Worm (Caenorhabditis elegans) whole organism, L2 larva: ENCODE measurements around the gene str-10.

Experiments used
- F13H6.1 ChIP-seq: sonication (generic microtip); optimal IDR thresholded peaks from 2 replicates; lab custom pipeline; 2016; ENCODE audit warnings: missing genetic modification characterization, missing compliant biosample characterization
- R02D3.7 ChIP-seq: fragments of 150-350 bp; optimal IDR thresholded peaks from 2 replicates; lab custom pipeline; 2014; ENCODE audit warnings: missing biosample characterization, missing genetic modification characterization
- Y55F3AM.14 ChIP-seq: fragments of 200-800 bp; sonication (Bioruptor generic); optimal IDR thresholded peaks from 2 replicates; lab custom pipeline; 2018; ENCODE audit warnings: mild to moderate bottlenecking, missing genetic modification characterization, missing compliant biosample characterization
- ZK546.5 ChIP-seq: sonication (generic microtip); optimal IDR thresholded peaks from 2 replicates; lab custom pipeline; 2017; ENCODE audit warnings: missing biosample characterization, missing genetic modification characterization
- alr-1 ChIP-seq: fragments of 150-350 bp; optimal IDR thresholded peaks from 2 replicates; lab custom pipeline; 2014; ENCODE audit warnings: missing biosample characterization, missing genetic modification characterization
- aly-2 ChIP-seq: fragments of 150-350 bp; optimal IDR thresholded peaks from 2 replicates; lab custom pipeline; 2014; ENCODE audit warnings: missing biosample characterization, missing genetic modification characterization
- blmp-1 ChIP-seq: sonication (generic microtip); optimal IDR thresholded peaks from 2 replicates; lab custom pipeline; 2017; ENCODE audit warnings: missing genetic modification characterization, mild to moderate bottlenecking, missing compliant biosample characterization, antibody characterized with exemption, moderate library complexity; ENCODE audit not compliant: insufficient read depth
- ceh-16 ChIP-seq: fragments of 150-350 bp; optimal IDR thresholded peaks from 2 replicates; lab custom pipeline; 2014; ENCODE audit warnings: missing biosample characterization, missing genetic modification characterization
- ceh-82 ChIP-seq: fragments of 150-350 bp; optimal IDR thresholded peaks from 2 replicates; lab custom pipeline; 2014; ENCODE audit warnings: missing biosample characterization, missing genetic modification characterization
- crh-2 ChIP-seq: sonication (generic microtip); optimal IDR thresholded peaks from 2 replicates; lab custom pipeline; 2017; ENCODE audit warnings: missing biosample characterization, missing genetic modification characterization
- dmd-4 ChIP-seq: sonication (generic microtip); optimal IDR thresholded peaks from 2 replicates; lab custom pipeline; 2017; ENCODE audit warnings: missing biosample characterization, missing genetic modification characterization
- egl-27 ChIP-seq: sonication (generic microtip); optimal IDR thresholded peaks from 3 replicates; lab custom pipeline; 2017; ENCODE audit warnings: missing biosample characterization, missing genetic modification reagents, missing genetic modification characterization
- elt-1 ChIP-seq: fragments of 150-350 bp; optimal IDR thresholded peaks from 2 replicates; lab custom pipeline; 2014; ENCODE audit warnings: missing biosample characterization, missing genetic modification characterization
- elt-3 ChIP-seq: sonication (generic microtip); optimal IDR thresholded peaks from 2 replicates; lab custom pipeline; 2017; ENCODE audit warnings: missing biosample characterization, missing genetic modification characterization
- fos-1 ChIP-seq: fragments of 150-350 bp; optimal IDR thresholded peaks from 2 replicates; lab custom pipeline; 2014; ENCODE audit warnings: missing biosample characterization, missing genetic modification characterization
- gmeb-1 ChIP-seq: fragments of 150-350 bp; optimal IDR thresholded peaks from 2 replicates; lab custom pipeline; 2014; ENCODE audit warnings: missing biosample characterization, missing genetic modification characterization
- lin-11 ChIP-seq: fragments of 150-350 bp; sonication (generic microtip); optimal IDR thresholded peaks from 2 replicates; lab custom pipeline; 2014; ENCODE audit warnings: missing biosample characterization, missing genetic modification characterization, inconsistent platforms, mixed read lengths
- lin-13 ChIP-seq: fragments of 150-350 bp; optimal IDR thresholded peaks from 2 replicates; lab custom pipeline; 2014; ENCODE audit warnings: missing biosample characterization, missing genetic modification reagents, missing genetic modification characterization
- lin-39 ChIP-seq: fragments of 150-350 bp; optimal IDR thresholded peaks from 2 replicates; lab custom pipeline; 2014; ENCODE audit warnings: missing biosample characterization, missing genetic modification reagents, missing genetic modification characterization
- lsy-2 ChIP-seq, 2 experiments: fragments of 150-350 bp in 1 of 2; sonication (generic microtip) in 1 of 2; optimal IDR thresholded peaks; 2 replicates each; lab custom pipeline; 2014 to 2017; ENCODE audit warnings: missing biosample characterization in 2 of 2, missing genetic modification characterization in 2 of 2
- mab-5 ChIP-seq: fragments of 150-350 bp; optimal IDR thresholded peaks from 2 replicates; lab custom pipeline; 2014; ENCODE audit warnings: missing biosample characterization, missing genetic modification characterization
- mbf-1 ChIP-seq: sonication (generic microtip); optimal IDR thresholded peaks from 2 replicates; lab custom pipeline; 2017; ENCODE audit warnings: missing biosample characterization, missing genetic modification characterization
- mdl-1 ChIP-seq, 2 experiments: fragments of 150-350 bp in 1 of 2; sonication (generic microtip) in 1 of 2; optimal IDR thresholded peaks; 2 replicates each; lab custom pipeline; 2017; ENCODE audit warnings: missing biosample characterization in 2 of 2, missing genetic modification characterization in 2 of 2
- nhr-10 ChIP-seq: sonication (generic microtip); optimal IDR thresholded peaks from 2 replicates; lab custom pipeline; 2017; ENCODE audit warnings: missing biosample characterization, missing genetic modification characterization
- nhr-11 ChIP-seq: fragments of 150-350 bp; optimal IDR thresholded peaks from 2 replicates; lab custom pipeline; 2014; ENCODE audit warnings: missing biosample characterization, missing genetic modification characterization
- nhr-12 ChIP-seq: fragments of 150-350 bp; optimal IDR thresholded peaks from 2 replicates; lab custom pipeline; 2014; ENCODE audit warnings: missing biosample characterization, missing genetic modification characterization
- nhr-129 ChIP-seq: fragments of 150-350 bp; optimal IDR thresholded peaks from 2 replicates; lab custom pipeline; 2014; ENCODE audit warnings: missing biosample characterization, missing genetic modification characterization
- nhr-21 ChIP-seq: fragments of 150-350 bp; optimal IDR thresholded peaks from 2 replicates; lab custom pipeline; 2014; ENCODE audit warnings: missing biosample characterization, missing genetic modification characterization
- nhr-23 ChIP-seq: fragments of 150-350 bp; optimal IDR thresholded peaks from 2 replicates; lab custom pipeline; 2014; ENCODE audit warnings: missing biosample characterization, missing genetic modification reagents, missing genetic modification characterization
- nhr-237 ChIP-seq: fragments of 150-350 bp; optimal IDR thresholded peaks from 2 replicates; lab custom pipeline; 2014; ENCODE audit warnings: missing biosample characterization, missing genetic modification characterization
- nhr-25 ChIP-seq: fragments of 150-350 bp; sonication (generic microtip); optimal IDR thresholded peaks from 3 replicates; lab custom pipeline; 2014; ENCODE audit warnings: missing biosample characterization, missing genetic modification characterization
- nhr-6 ChIP-seq: fragments of 150-350 bp; optimal IDR thresholded peaks from 2 replicates; lab custom pipeline; 2014; ENCODE audit warnings: missing biosample characterization, missing genetic modification characterization
- nhr-77 ChIP-seq: fragments of 150-350 bp; optimal IDR thresholded peaks from 2 replicates; lab custom pipeline; 2014; ENCODE audit warnings: missing biosample characterization, missing genetic modification characterization
- sem-4 ChIP-seq: fragments of 150-350 bp; optimal IDR thresholded peaks from 2 replicates; lab custom pipeline; 2014; ENCODE audit warnings: missing biosample characterization, missing genetic modification reagents, missing genetic modification characterization
- skn-1 ChIP-seq: sonication (generic microtip); optimal IDR thresholded peaks from 2 replicates; lab custom pipeline; 2017; ENCODE audit warnings: missing biosample characterization, missing genetic modification characterization
- sma-3 ChIP-seq: sonication (generic microtip); optimal IDR thresholded peaks from 2 replicates; lab custom pipeline; 2016; ENCODE audit warnings: missing genetic modification reagents, missing genetic modification characterization, missing compliant biosample characterization
- sma-9 ChIP-seq, 2 experiments: fragments of 150-350 bp in 1 of 2; sonication (generic microtip) in 1 of 2; optimal IDR thresholded peaks; 2 replicates each; lab custom pipeline; 2014 to 2016; ENCODE audit warnings: missing genetic modification characterization in 2 of 2, mild to moderate bottlenecking in 1 of 2, missing biosample characterization in 1 of 2, missing compliant biosample characterization in 1 of 2, missing genetic modification reagents in 1 of 2, moderate library complexity in 1 of 2
- snpc-4 ChIP-seq: fragments of 150-350 bp; optimal IDR thresholded peaks from 2 replicates; lab custom pipeline; 2014; ENCODE audit warnings: missing biosample characterization, missing genetic modification characterization
- unc-39 ChIP-seq: fragments of 150-350 bp; optimal IDR thresholded peaks from 2 replicates; lab custom pipeline; 2014; ENCODE audit warnings: missing biosample characterization, missing genetic modification characterization
- unc-55 ChIP-seq: fragments of 150-350 bp; sonication (generic microtip); optimal IDR thresholded peaks from 3 replicates; lab custom pipeline; 2014; ENCODE audit warnings: missing biosample characterization, missing genetic modification reagents, missing genetic modification characterization
- unc-62 ChIP-seq: fragments of 150-350 bp; optimal IDR thresholded peaks from 2 replicates; lab custom pipeline; 2014; ENCODE audit warnings: missing biosample characterization, missing genetic modification reagents, missing genetic modification characterization
- ztf-1 ChIP-seq: fragments of 200-800 bp; sonication (Bioruptor generic); conservative IDR thresholded peaks from 2 replicates; pipeline ENCODE4 v1.3.6; 2022; ENCODE audit warnings: missing genetic modification characterization, missing compliant biosample characterization
- ztf-11 ChIP-seq: sonication (generic microtip); optimal IDR thresholded peaks from 2 replicates; lab custom pipeline; 2017; ENCODE audit warnings: missing biosample characterization, missing genetic modification characterization
- ztf-4 ChIP-seq: fragments of 150-350 bp; optimal IDR thresholded peaks from 2 replicates; lab custom pipeline; 2014; ENCODE audit warnings: missing biosample characterization, missing genetic modification characterization

str-10 gene

ce11 chrX:13115694-13116093, 33.3 kb downstream of the str-10 start:
- no peak for TF ChIP-seq sma-3 (GFP tag; lab: Kevin White, UChicago)
- TF ChIP-seq nhr-12 = no peak
- TF ChIP-seq fos-1 (tag; lab: Kevin White, UChicago) = no peak
- TF ChIP-seq unc-55 (GFP tag; lab: Kevin White, UChicago) = no peak
- no peak for TF ChIP-seq nhr-21 (tag; lab: Kevin White, UChicago)
- no peak for TF ChIP-seq nhr-11 (tag; lab: Kevin White, UChicago)
- TF ChIP-seq nhr-10 (tag; lab: Kevin White, UChicago) = no peak
- no peak for TF ChIP-seq mbf-1 (tag; lab: Kevin White, UChicago)
- TF ChIP-seq Y55F3AM.14 (GFP tag; lab: Kevin White, UChicago) = no peak
- TF ChIP-seq dmd-4 = no peak
- TF ChIP-seq ceh-16 (tag; lab: Kevin White, UChicago) = no peak
- TF ChIP-seq ZK546.5 (tag; lab: Kevin White, UChicago) = no peak
- no peak for TF ChIP-seq lsy-2 (tag; optimal IDR thresholded peaks at IDR 0.05; lab: Kevin White, UChicago)
- no peak for TF ChIP-seq blmp-1 (tag; lab: Kevin White, UChicago)
- no peak for TF ChIP-seq nhr-237
- no peak for TF ChIP-seq gmeb-1 (tag; lab: Kevin White, UChicago)
- TF ChIP-seq nhr-23 = no peak
- no peak for TF ChIP-seq lin-39
- TF ChIP-seq unc-39 (tag; lab: Kevin White, UChicago) = no peak
- TF ChIP-seq unc-62 (GFP tag; lab: Kevin White, UChicago) = no peak

- no peak for TF ChIP-seq nhr-11 (tag; lab: Kevin White, UChicago)
- no peak for TF ChIP-seq Y55F3AM.14 (GFP tag; lab: Kevin White, UChicago)
- TF ChIP-seq alr-1 (tag; lab: Kevin White, UChicago) = no peak
- TF ChIP-seq sma-9 (GFP tag; optimal IDR thresholded peaks at IDR 0.05; lab: Kevin White, UChicago) = peak; percentile 13
- TF ChIP-seq sma-9 (tag; optimal IDR thresholded peaks at IDR 0.05; lab: Kevin White, UChicago) = no peak
Measured at ce11 chrX:13116380-13116779, 34.0 kb downstream of the str-10 start.

- TF ChIP-seq lin-13 (GFP tag; lab: Kevin White, UChicago) (no peak), nhr-21 (tag; lab: Kevin White, UChicago) (peak; percentile 12), mdl-1 (tag; optimal IDR thresholded peaks at IDR 0.05; lab: Kevin White, UChicago) (no peak), gmeb-1 (tag; lab: Kevin White, UChicago) (no peak), mab-5 (tag; lab: Kevin White, UChicago) (no peak), nhr-23 (no peak), elt-1 (no peak), snpc-4 (tag; lab: Kevin White, UChicago) (no peak), unc-39 (tag; lab: Kevin White, UChicago) (no peak), nhr-25 (no peak), dmd-4 (no peak), fos-1 (tag; lab: Kevin White, UChicago) (peak; percentile 3), sma-9 (GFP tag; optimal IDR thresholded peaks at IDR 0.05; lab: Kevin White, UChicago) (peak; percentile 75), sma-9 (tag; optimal IDR thresholded peaks at IDR 0.05; lab: Kevin White, UChicago) (no peak), nhr-129 (tag; lab: Kevin White, UChicago) (peak; percentile 23), ceh-16 (tag; lab: Kevin White, UChicago) (peak; percentile 64), egl-27 (tag; lab: Kevin White, UChicago) (peak; percentile 40), aly-2 (tag; lab: Kevin White, UChicago) (no peak), Y55F3AM.14 (GFP tag; lab: Kevin White, UChicago) (no peak), ztf-11 (tag; lab: Kevin White, UChicago) (no peak), nhr-12 (no peak)
Measured at ce11 chrX:13119900-13120299, 37.5 kb downstream of the str-10 start.

- TF ChIP-seq gmeb-1 (tag; lab: Kevin White, UChicago) (peak; percentile 55), ZK546.5 (tag; lab: Kevin White, UChicago) (no peak), fos-1 (tag; lab: Kevin White, UChicago) (peak; percentile 36), unc-62 (GFP tag; lab: Kevin White, UChicago) (no peak), nhr-21 (tag; lab: Kevin White, UChicago) (peak; percentile 2), elt-3 (tag; lab: Kevin White, UChicago) (no peak), crh-2 (peak; percentile 90), nhr-12 (no peak), F13H6.1 (tag; lab: Kevin White, UChicago) (peak; percentile 82), lin-11 (peak; percentile 58), nhr-129 (tag; lab: Kevin White, UChicago) (peak; percentile 67), ztf-4 (tag; lab: Kevin White, UChicago) (peak; percentile 26), ztf-1 (GFP tag; lab: Robert Waterston, UW) (no peak), nhr-11 (tag; lab: Kevin White, UChicago) (no peak), nhr-25 (peak; percentile 10), ceh-16 (tag; lab: Kevin White, UChicago) (peak; percentile 19), lsy-2 (tag; optimal IDR thresholded peaks at IDR 0.05; lab: Kevin White, UChicago) (peak in 1 of 2 experiments; percentile 32), Y55F3AM.14 (GFP tag; lab: Kevin White, UChicago) (peak; percentile 86), unc-55 (GFP tag; lab: Kevin White, UChicago) (peak; percentile 74), ceh-82 (tag; lab: Kevin White, UChicago) (no peak), sem-4 (tag; lab: Kevin White, UChicago) (peak; percentile 53), R02D3.7 (tag; lab: Kevin White, UChicago) (no peak), snpc-4 (tag; lab: Kevin White, UChicago) (no peak), sma-9 (GFP tag; optimal IDR thresholded peaks at IDR 0.05; lab: Kevin White, UChicago) (peak; percentile 40), sma-9 (tag; optimal IDR thresholded peaks at IDR 0.05; lab: Kevin White, UChicago) (no peak), skn-1 (no peak), blmp-1 (tag; lab: Kevin White, UChicago) (peak; percentile 6), nhr-77 (tag; lab: Kevin White, UChicago) (no peak), nhr-6 (tag; lab: Kevin White, UChicago) (no peak)
Measured at ce11 chrX:13121104-13121503, 38.7 kb downstream of the str-10 start.
